Worm (Caenorhabditis elegans) whole organism, early embryonic: ENCODE data around the gene fbxa-156.

ENCODE experiments used
- B0310.2 ChIP-seq: sonication (generic microtip); optimal IDR thresholded peaks from 2 replicates; lab custom pipeline; 2016; ENCODE audit warnings: mild to moderate bottlenecking, missing genetic modification characterization, missing compliant biosample characterization
- F13C5.2 ChIP-seq: sonication (generic microtip); optimal IDR thresholded peaks from 2 replicates; lab custom pipeline; 2017; ENCODE audit warnings: mild to moderate bottlenecking, missing genetic modification characterization, inconsistent platforms, missing compliant biosample characterization
- aly-1 ChIP-seq: sonication (generic microtip); optimal IDR thresholded peaks from 2 replicates; lab custom pipeline; 2016; ENCODE audit warnings: missing genetic modification characterization, missing compliant biosample characterization
- ama-1 ChIP-seq: fragments of 150-350 bp; optimal IDR thresholded peaks from 2 replicates; lab custom pipeline; 2014
- ceh-13 ChIP-seq: fragments of 200-800 bp; sonication (Bioruptor generic); optimal IDR thresholded peaks from 2 replicates; lab custom pipeline; 2018; ENCODE audit warnings: mild to moderate bottlenecking, missing genetic modification characterization, missing compliant biosample characterization
- ceh-36 ChIP-seq: sonication (generic microtip); optimal IDR thresholded peaks from 2 replicates; lab custom pipeline; 2016; ENCODE audit warnings: missing genetic modification characterization, inconsistent platforms, missing compliant biosample characterization
- ets-7 ChIP-seq: sonication (generic microtip); optimal IDR thresholded peaks from 2 replicates; lab custom pipeline; 2016; ENCODE audit warnings: missing genotype, missing genetic modification characterization, missing compliant biosample characterization
- flt-1 ChIP-seq: fragments of 200-800 bp; sonication (Bioruptor generic); IDR thresholded peaks from 2 replicates; pipeline ENCODE4 v1.3.6; 2022; ENCODE audit warnings: missing genetic modification characterization, missing compliant biosample characterization
- hmbx-1 ChIP-seq: sonication (generic microtip); optimal IDR thresholded peaks from 2 replicates; lab custom pipeline; 2016; ENCODE audit warnings: mild to moderate bottlenecking, missing genetic modification characterization, missing compliant biosample characterization
- hmg-4 ChIP-seq: fragments of 200-800 bp; sonication (Bioruptor generic); optimal IDR thresholded peaks from 2 replicates; lab custom pipeline; 2018; ENCODE audit warnings: mild to moderate bottlenecking, missing genetic modification characterization, missing compliant biosample characterization
- hnd-1 ChIP-seq: sonication (generic microtip); optimal IDR thresholded peaks from 2 replicates; lab custom pipeline; 2016; ENCODE audit warnings: missing genetic modification characterization, missing compliant biosample characterization
- pes-1 ChIP-seq: fragments of 200-800 bp; sonication (Bioruptor generic); IDR thresholded peaks from 2 replicates; pipeline ENCODE4 v1.3.6; 2022; ENCODE audit warnings: missing genetic modification reagents, missing genetic modification characterization, missing compliant biosample characterization
- scrt-1 ChIP-seq: fragments of 200-800 bp; sonication (Bioruptor generic); IDR thresholded peaks from 2 replicates; pipeline ENCODE4 v1.3.6; 2022; ENCODE audit warnings: missing genetic modification characterization, missing compliant biosample characterization
- sea-1 ChIP-seq: fragments of 200-800 bp; sonication (Bioruptor generic); conservative IDR thresholded peaks from 2 replicates; pipeline ENCODE4 v1.3.6; 2022; ENCODE audit warnings: missing genetic modification characterization, missing compliant biosample characterization
- tbx-11 ChIP-seq: fragments of 200-800 bp; sonication (Bioruptor generic); IDR thresholded peaks from 2 replicates; pipeline ENCODE4 v1.3.6; 2022; ENCODE audit warnings: missing genetic modification characterization, missing compliant biosample characterization
- tbx-37 ChIP-seq: fragments of 200-800 bp; sonication (Bioruptor generic); conservative IDR thresholded peaks from 2 replicates; pipeline ENCODE4 v1.3.6; 2022; ENCODE audit warnings: missing genetic modification reagents, missing genetic modification characterization, missing compliant biosample characterization
- tra-4 ChIP-seq: sonication (generic microtip); optimal IDR thresholded peaks from 2 replicates; lab custom pipeline; 2017; ENCODE audit warnings: missing genetic modification characterization, missing compliant biosample characterization

The fbxa-156 gene

ce11 chrV:17896736-17897353 lies at the start of gene fbxa-156:
fbxa-156 (minus strand) TSS chrV:17896786.
- TF ChIP-seq ceh-36 (tag; lab: Kevin White, UChicago), result no peak
- TF ChIP-seq ama-1 (lab: Kevin White, UChicago), result no peak
- TF ChIP-seq scrt-1 (GFP tag; lab: Robert Waterston, UW), result no peak
- TF ChIP-seq ets-7 (tag; lab: Kevin White, UChicago), result no peak
- TF ChIP-seq B0310.2, result no peak
- no peak for TF ChIP-seq ceh-13
- TF ChIP-seq pes-1, result no peak
- no peak for TF ChIP-seq tbx-11 (GFP tag; lab: Robert Waterston, UW)
- TF ChIP-seq flt-1 (GFP tag; lab: Robert Waterston, UW), result no peak
- TF ChIP-seq tra-4, result no peak
- no peak for TF ChIP-seq sea-1 (GFP tag; lab: Robert Waterston, UW)
- TF ChIP-seq hnd-1 (tag; lab: Kevin White, UChicago), result no peak

- no peak for TF ChIP-seq ets-7 (tag; lab: Kevin White, UChicago)
- TF ChIP-seq sea-1 (GFP tag; lab: Robert Waterston, UW), result 0 out of 2 replicates have a peak, but pooled peaks have one; percentile 5
Observed at ce11 chrV:17945460-17945859, 48.9 kb upstream of the fbxa-156 start.

ce11 chrV:17944849-17945452 lies 48.4 kb upstream of the fbxa-156 start:
- no peak for TF ChIP-seq hnd-1 (tag; lab: Kevin White, UChicago)
- TF ChIP-seq scrt-1 (GFP tag; lab: Robert Waterston, UW), result 0 out of 2 replicates have a peak, but pooled peaks have one; percentile 23
- TF ChIP-seq sea-1 (GFP tag; lab: Robert Waterston, UW), result no peak

ce11 chrV:17943877-17944472 lies 47.4 kb upstream of the fbxa-156 start:
- TF ChIP-seq tbx-37 (GFP tag; lab: Robert Waterston, UW) (no peak), ceh-13 (no peak), sea-1 (GFP tag; lab: Robert Waterston, UW) (0 out of 2 replicates have a peak, but pooled peaks have one; percentile 17), ceh-36 (tag; lab: Kevin White, UChicago) (no peak), flt-1 (GFP tag; lab: Robert Waterston, UW) (no peak), hmg-4 (GFP tag; lab: Kevin White, UChicago) (no peak), tra-4 (no peak), hnd-1 (tag; lab: Kevin White, UChicago) (no peak)

- TF ChIP-seq sea-1 (GFP tag; lab: Robert Waterston, UW) (no peak), tbx-37 (GFP tag; lab: Robert Waterston, UW) (no peak), ama-1 (lab: Kevin White, UChicago) (no peak), flt-1 (GFP tag; lab: Robert Waterston, UW) (no peak), hmbx-1 (tag; lab: Kevin White, UChicago) (no peak)
Observed at ce11 chrV:17938978-17939377, 42.4 kb upstream of the fbxa-156 start.

- no peak for TF ChIP-seq ceh-13
Observed at ce11 chrV:17935857-17936256, 39.3 kb upstream of the fbxa-156 start.

- TF ChIP-seq ets-7 (tag; lab: Kevin White, UChicago), result no peak
Observed at ce11 chrV:17931795-17932194, 35.2 kb upstream of the fbxa-156 start.

- TF ChIP-seq hmg-4 (GFP tag; lab: Kevin White, UChicago) (no peak), tra-4 (no peak), ets-7 (tag; lab: Kevin White, UChicago) (no peak), ceh-13 (no peak), sea-1 (GFP tag; lab: Robert Waterston, UW) (no peak), tbx-11 (GFP tag; lab: Robert Waterston, UW) (no peak), aly-1 (tag; lab: Kevin White, UChicago) (no peak), ceh-36 (tag; lab: Kevin White, UChicago) (no peak), hnd-1 (tag; lab: Kevin White, UChicago) (no peak), tbx-37 (GFP tag; lab: Robert Waterston, UW) (no peak), flt-1 (GFP tag; lab: Robert Waterston, UW) (no peak), F13C5.2 (tag; lab: Kevin White, UChicago) (no peak), hmbx-1 (tag; lab: Kevin White, UChicago) (no peak), pes-1 (no peak)
Observed at ce11 chrV:17928128-17928527, 31.5 kb upstream of the fbxa-156 start.
